Fruit fly (Drosophila melanogaster): ENCODE measurements around the gene Nup133.

Gene Nup133

dm6 chr3R:22673528-22673959 is 16.9 kb upstream of the Nup133 start:
- TF ChIP-seq unpg (GFP tag; optimal IDR thresholded peaks at IDR 0.05) (peak; percentile 71), trh (GFP tag; optimal IDR thresholded peaks at IDR 0.05) (no peak), CG15479 (GFP tag; optimal IDR thresholded peaks at IDR 0.05) (peak; percentile 65), Dref (GFP tag; IDR thresholded peaks at IDR 0.05) (no peak), CG13424 (tag; optimal IDR thresholded peaks at IDR 0.05) (peak; percentile 64), unc-4 (GFP tag; IDR thresholded peaks at IDR 0.05; ENCODE audit: partially characterized antibody) (no peak), CG7745 (tag; optimal IDR thresholded peaks at IDR 0.05) (no peak), PHDP (tag; optimal IDR thresholded peaks at IDR 0.05) (peak; percentile 48), cato (GFP tag; optimal IDR thresholded peaks at IDR 0.05; ENCODE audit: borderline replicate concordance) (peak; percentile 47), ro (GFP tag; IDR thresholded peaks at IDR 0.05) (no peak; the same call in 1 of the 2 replicates), CG9817 (tag; optimal IDR thresholded peaks at IDR 0.05) (peak; percentile 27), CG33557 (GFP tag; optimal IDR thresholded peaks at IDR 0.05) (peak; percentile 93), Gug (GFP tag; IDR thresholded peaks at IDR 0.05) (peak; percentile 44; the same call in 2 of the 4 replicates), Poxn (GFP tag; IDR thresholded peaks at IDR 0.05) (no peak), stc (GFP tag; IDR thresholded peaks at IDR 0.05) (peak; percentile 25; the same call in 1 of the 2 replicates), CG14965 (GFP tag; optimal IDR thresholded peaks at IDR 0.05; ENCODE audit: borderline replicate concordance) (no peak), luna (GFP tag; optimal IDR thresholded peaks at IDR 0.05) (no peak), CG1832 (GFP tag; optimal IDR thresholded peaks at IDR 0.05) (no peak), fd3F (GFP tag; optimal IDR thresholded peaks at IDR 0.05) (no peak), CkIIα-i1 (GFP tag; IDR thresholded peaks at IDR 0.05) (no peak), emc (GFP tag; optimal IDR thresholded peaks at IDR 0.05) (no peak), run (tag; optimal IDR thresholded peaks at IDR 0.05) (no peak), tx (GFP tag; optimal IDR thresholded peaks at IDR 0.05) (peak; percentile 54), CG33213 (GFP tag; optimal IDR thresholded peaks at IDR 0.05) (peak; percentile 50), Asciz (GFP tag; optimal IDR thresholded peaks at IDR 0.05) (peak; percentile 44), Taf1 (GFP tag; IDR thresholded peaks at IDR 0.05) (0 out of 2 replicates have a peak, but pooled peaks have one; percentile 12), CG6765 (GFP tag; optimal IDR thresholded peaks at IDR 0.05) (no peak), bsh (GFP tag; optimal IDR thresholded peaks at IDR 0.05) (peak in 1 of 2 experiments; percentile 62), CG3281 (GFP tag; optimal IDR thresholded peaks at IDR 0.05) (peak; percentile 57), CG17186 (GFP tag; optimal IDR thresholded peaks at IDR 0.05) (peak; percentile 40), Awh (GFP tag; IDR thresholded peaks at IDR 0.05) (0 out of 2 replicates have a peak, but pooled peaks have one; percentile 31), salm (tag; optimal IDR thresholded peaks at IDR 0.05) (no peak), CG10979 (tag; optimal IDR thresholded peaks at IDR 0.05) (peak; percentile 92), Adf1 (GFP tag; IDR thresholded peaks at IDR 0.05) (no peak), zfh1 (GFP tag; IDR thresholded peaks at IDR 0.05) (peak; percentile 76; the same call in 2 of the 3 replicates), Doc3 (GFP tag; IDR thresholded peaks at IDR 0.05; ENCODE audit: partially characterized antibody) (no peak), slp2 (GFP tag; optimal IDR thresholded peaks at IDR 0.05) (peak; percentile 50), az2 (GFP tag; optimal IDR thresholded peaks at IDR 0.05) (peak; percentile 77), slbo (GFP tag; IDR thresholded peaks at IDR 0.05) (no peak), YL-1 (GFP tag; optimal IDR thresholded peaks at IDR 0.05) (peak; percentile 26), Dek (tag; optimal IDR thresholded peaks at IDR 0.05) (peak; percentile 7), CG31388 (GFP tag; optimal IDR thresholded peaks at IDR 0.05) (no peak), CG17612 (GFP tag; IDR thresholded peaks at IDR 0.05) (no peak), oc (tag; optimal IDR thresholded peaks at IDR 0.05) (peak; percentile 5), CG6272 (GFP tag; IDR thresholded peaks at IDR 0.05) (no peak), CG3995 (GFP tag; optimal IDR thresholded peaks at IDR 0.05) (peak; percentile 18), ase (GFP tag; IDR thresholded peaks at IDR 0.05) (no peak), jumu (GFP tag; optimal IDR thresholded peaks at IDR 0.05) (peak; percentile 66), CG1602 (GFP tag; optimal IDR thresholded peaks at IDR 0.05) (peak; percentile 74), CG31441 (GFP tag; IDR thresholded peaks at IDR 0.05) (peak; percentile 81), CG12071 (GFP tag; optimal IDR thresholded peaks at IDR 0.05) (no peak)
